Worm (Caenorhabditis elegans): ENCODE results near the gene sir-2.3.

Gene sir-2.3

DNA sequence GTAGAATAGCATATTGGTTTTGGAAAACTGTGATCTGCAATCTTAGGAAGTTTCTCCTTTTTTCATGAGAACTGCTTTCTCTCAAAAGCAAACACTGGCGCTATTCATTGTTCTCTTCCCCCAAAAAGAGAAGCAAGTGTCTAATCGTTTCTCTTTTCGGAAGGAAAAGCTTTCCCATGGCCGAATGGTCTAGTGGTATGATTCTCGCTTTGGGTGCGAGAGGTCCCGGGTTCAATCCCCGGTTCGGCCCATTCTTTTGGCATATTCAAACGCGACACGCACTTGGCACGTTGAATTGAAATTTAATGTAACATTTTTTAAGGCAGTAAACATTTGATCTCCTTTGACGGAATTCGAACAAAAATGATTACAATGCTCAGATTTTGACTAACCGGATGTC lies 23.6 kb upstream of the sir-2.3 start (continued):
- TF ChIP-seq spr-1 (tag; optimal IDR thresholded peaks at IDR 0.05), result peak; percentile 42
- no peak for TF ChIP-seq fos-1 (tag; optimal IDR thresholded peaks at IDR 0.05)
- TF ChIP-seq snpc-1.2 (GFP tag; IDR thresholded peaks at IDR 0.05), result peak; percentile 50; the same call in 1 of the 2 replicates
- TF ChIP-seq T26A8.4 (GFP tag; IDR thresholded peaks at IDR 0.05), result 0 out of 2 replicates have a peak, but pooled peaks have one; percentile 11
- no peak for TF ChIP-seq zag-1 (tag; optimal IDR thresholded peaks at IDR 0.05)

DNA sequence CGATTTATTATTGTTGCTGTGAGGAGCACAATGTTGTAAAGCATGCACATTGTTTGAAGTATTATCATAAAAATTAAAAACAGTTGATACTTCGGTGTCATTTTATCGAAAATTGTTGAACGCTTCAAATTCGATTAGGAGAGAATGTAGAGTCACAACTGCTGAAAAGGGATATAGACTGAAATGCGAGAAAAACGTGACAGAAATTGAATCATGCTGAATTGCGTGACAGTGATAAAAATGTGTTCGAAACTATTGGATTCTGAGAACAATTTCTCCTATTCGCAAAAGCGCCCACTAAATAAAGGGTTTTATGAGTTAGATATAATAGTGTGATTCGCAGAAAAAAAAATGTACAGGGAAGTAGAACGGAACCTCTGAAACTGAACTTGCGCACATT lies 22.7 kb upstream of the sir-2.3 start, which contains the start of gene srxa-8:
srxa-8 (minus strand) TSS at position 101 of the 400 bp plus-strand sequence.
- TF ChIP-seq nhr-102 (tag; optimal IDR thresholded peaks at IDR 0.05), result no peak
- TF ChIP-seq fkh-10 (GFP tag; optimal IDR thresholded peaks at IDR 0.05), result no peak
- no peak for TF ChIP-seq nhr-28 (tag; optimal IDR thresholded peaks at IDR 0.05)
- TF ChIP-seq ama-1 (optimal IDR thresholded peaks at IDR 0.05), result no peak
- no peak for TF ChIP-seq spr-3 (GFP tag; optimal IDR thresholded peaks at IDR 0.05)
- no peak for TF ChIP-seq ztf-11 (tag; optimal IDR thresholded peaks at IDR 0.05)
- TF ChIP-seq dmd-6 (GFP tag; IDR thresholded peaks at IDR 0.05), result no peak
- no peak for TF ChIP-seq madf-9 (GFP tag; conservative IDR thresholded peaks at IDR 0.05)
- no peak for TF ChIP-seq dpl-1 (GFP tag; optimal IDR thresholded peaks at IDR 0.05)
- TF ChIP-seq unc-130 (GFP tag; optimal IDR thresholded peaks at IDR 0.05), result no peak
- no peak for TF ChIP-seq lin-15B (tag; optimal IDR thresholded peaks at IDR 0.05)
- TF ChIP-seq egl-43 (GFP tag; IDR thresholded peaks at IDR 0.05), result no peak
- no peak for TF ChIP-seq tra-1 (GFP tag; IDR thresholded peaks at IDR 0.05)
- TF ChIP-seq zfp-3 (GFP tag; conservative IDR thresholded peaks at IDR 0.05), result no peak
- no peak for TF ChIP-seq ceh-20 (GFP tag; IDR thresholded peaks at IDR 0.05)
- TF ChIP-seq lin-1 (GFP tag; IDR thresholded peaks at IDR 0.05), result no peak
- no peak for TF ChIP-seq lim-7 (GFP tag; IDR thresholded peaks at IDR 0.05)
- no peak for TF ChIP-seq zfp-2 (tag; optimal IDR thresholded peaks at IDR 0.05)
- TF ChIP-seq F26F4.8 (GFP tag; conservative IDR thresholded peaks at IDR 0.05), result no peak
- no peak for TF ChIP-seq tag-97 (GFP tag; IDR thresholded peaks at IDR 0.05)

DNA sequence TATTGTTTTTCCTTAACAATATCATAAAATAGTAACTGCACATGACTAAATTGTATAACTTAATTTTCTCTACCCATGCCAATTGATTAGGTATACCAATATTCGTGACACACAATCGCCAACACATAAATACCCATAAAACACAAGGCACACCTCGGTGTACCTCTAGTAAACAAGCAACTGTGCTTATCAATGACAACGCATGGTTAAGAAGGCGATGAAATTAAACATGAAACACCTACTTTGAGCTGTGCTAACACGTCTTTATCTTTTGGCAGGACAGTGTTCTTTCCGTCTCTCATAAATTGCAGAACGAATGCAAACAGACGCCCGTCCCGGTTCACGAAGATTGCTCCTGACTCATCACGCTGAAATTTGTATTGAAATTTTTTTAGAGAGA lies 20.7 kb upstream of the sir-2.3 start:
- no peak for TF ChIP-seq nhr-25 (tag; optimal IDR thresholded peaks at IDR 0.05; ENCODE audit: borderline replicate concordance, insufficient read depth)
- no peak for TF ChIP-seq lin-15B (tag; optimal IDR thresholded peaks at IDR 0.05)
- TF ChIP-seq cey-2 (tag; optimal IDR thresholded peaks at IDR 0.05; ENCODE audit: borderline replicate concordance, insufficient read depth), result no peak
- TF ChIP-seq unc-62 (GFP tag; optimal IDR thresholded peaks at IDR 0.05 in 1 of 2), result no peak
- no peak for TF ChIP-seq unc-62 (tag; optimal IDR thresholded peaks at IDR 0.05)
- TF ChIP-seq ceh-82 (tag; optimal IDR thresholded peaks at IDR 0.05), result no peak
- TF ChIP-seq ZK337.2 (GFP tag; IDR thresholded peaks at IDR 0.05), result no peak
- TF ChIP-seq pqm-1 (tag; optimal IDR thresholded peaks at IDR 0.05), result peak; percentile 92
- TF ChIP-seq ceh-28 (tag; optimal IDR thresholded peaks at IDR 0.05), result no peak
- TF ChIP-seq nhr-42 (GFP tag; IDR thresholded peaks at IDR 0.05), result no peak
- TF ChIP-seq skn-1 (tag; optimal IDR thresholded peaks at IDR 0.05), result no peak
- no peak for TF ChIP-seq Y105C5A.15 (GFP tag; IDR thresholded peaks at IDR 0.05)
- TF ChIP-seq nhr-77 (tag; optimal IDR thresholded peaks at IDR 0.05), result peak; percentile 70
- no peak for TF ChIP-seq nhr-237 (tag; optimal IDR thresholded peaks at IDR 0.05)
- peak; percentile 27 for TF ChIP-seq mes-2 (tag; optimal IDR thresholded peaks at IDR 0.05; ENCODE audit: poor library complexity, severe bottlenecking)
- no peak for TF ChIP-seq dmd-8 (GFP tag; IDR thresholded peaks at IDR 0.05)
- no peak for TF ChIP-seq spr-1 (tag; optimal IDR thresholded peaks at IDR 0.05)
- no peak for TF ChIP-seq gei-8 (GFP tag; optimal IDR thresholded peaks at IDR 0.05)
- no peak for TF ChIP-seq F37D6.2 (tag; optimal IDR thresholded peaks at IDR 0.05)
- no peak for TF ChIP-seq madf-9 (GFP tag; conservative IDR thresholded peaks at IDR 0.05)
- TF ChIP-seq zip-11 (GFP tag; IDR thresholded peaks at IDR 0.05), result no peak
- TF ChIP-seq duxl-1 (tag; optimal IDR thresholded peaks at IDR 0.05; ENCODE audit: poor library complexity), result no peak
- TF ChIP-seq fkh-10 (GFP tag; optimal IDR thresholded peaks at IDR 0.05), result no peak
- TF ChIP-seq daf-8 (GFP tag; IDR thresholded peaks at IDR 0.05), result no peak
- TF ChIP-seq D1046.2 (GFP tag; IDR thresholded peaks at IDR 0.05), result no peak
- no peak for TF ChIP-seq ZK546.5 (tag; optimal IDR thresholded peaks at IDR 0.05)
- TF ChIP-seq zfp-2 (tag; optimal IDR thresholded peaks at IDR 0.05), result no peak
- TF ChIP-seq lin-39 (tag; optimal IDR thresholded peaks at IDR 0.05), result no peak
- TF ChIP-seq ces-1 (GFP tag; optimal IDR thresholded peaks at IDR 0.05), result no peak
- no peak for TF ChIP-seq nhr-76 (tag; optimal IDR thresholded peaks at IDR 0.05)

Data from whole organism, L4 larva.